Fruit fly (Drosophila melanogaster) whole organism, embryonic: ENCODE results near the gene MESK4.
A peak's percentile ranks its signal among the peaks of the same experiment; 100 is the strongest.

Experiments used
- CG6254 ChIP-seq: fragments of 200-800 bp; sonication (Bioruptor generic); optimal IDR thresholded peaks from 3 replicates; lab custom pipeline; 2017; ENCODE audit warnings: mild to moderate bottlenecking, missing biosample characterization, missing genetic modification reagents, missing genetic modification characterization
- Dref ChIP-seq: fragments of 200-800 bp; sonication (Bioruptor generic); IDR thresholded peaks from 2 replicates; pipeline ENCODE4 v1.3.6; 2022; ENCODE audit warnings: missing biosample characterization, missing genetic modification characterization
- Spps ChIP-seq: fragments of 200-800 bp; sonication (Bioruptor generic); optimal IDR thresholded peaks from 2 replicates; lab custom pipeline; 2018; ENCODE audit warnings: missing biosample characterization, mild to moderate bottlenecking, missing genetic modification characterization
- TFAM ChIP-seq: fragments of 200-800 bp; sonication (Bioruptor generic); optimal IDR thresholded peaks from 2 replicates; lab custom pipeline; 2017; ENCODE audit warnings: missing biosample characterization, missing genetic modification characterization, inconsistent platforms

- peak; percentile 68 for TF ChIP-seq CG6254 (GFP tag; lab: Kevin White, UChicago)
- TF ChIP-seq Dref (GFP tag; lab: Robert Waterston, UW) = no peak
- peak; percentile 23 for TF ChIP-seq Spps
- no peak for TF ChIP-seq TFAM (GFP tag; lab: Kevin White, UChicago)
Measured at dm6 chr3R:16969361-16970355, 19.0 kb upstream of the MESK4 start.
